Fruit fly (Drosophila melanogaster) whole organism, embryonic: Measurements from ENCODE around the gene GramD1B.

Experiments used
- ATbp ChIP-seq: fragments of 200-800 bp; sonication (Bioruptor generic); optimal IDR thresholded peaks from 2 replicates; lab custom pipeline; 2017; ENCODE audit warnings: missing biosample characterization, mild to moderate bottlenecking, missing genetic modification characterization, missing genetic modification reagents
- Atf-2 ChIP-seq: fragments of 200-800 bp; sonication (Bioruptor generic); optimal IDR thresholded peaks from 2 replicates; lab custom pipeline; 2016; ENCODE audit warnings: missing biosample characterization, missing genetic modification characterization
- CG14667 ChIP-seq: fragments of 200-800 bp; sonication (Bioruptor generic); IDR thresholded peaks from 2 replicates; pipeline ENCODE4 v1.3.6; 2022; ENCODE audit warnings: missing biosample characterization, missing genetic modification characterization
- CG16779 ChIP-seq: fragments of 200-800 bp; sonication (Bioruptor generic); IDR thresholded peaks from 2 replicates; pipeline ENCODE4 v1.3.6; 2022; ENCODE audit warnings: missing biosample characterization, missing genetic modification characterization
- CG16813 ChIP-seq: fragments of 200-800 bp; sonication (Bioruptor generic); IDR thresholded peaks from 3 replicates; pipeline ENCODE4 v1.3.6; 2022; ENCODE audit warnings: missing biosample characterization, missing genetic modification characterization; ENCODE audit not compliant: partially characterized antibody
- CG17186 ChIP-seq: fragments of 200-800 bp; sonication (Bioruptor generic); optimal IDR thresholded peaks from 3 replicates; lab custom pipeline; 2017; ENCODE audit warnings: missing biosample characterization, missing genetic modification reagents, missing genetic modification characterization
- CG18476 ChIP-seq: fragments of 200-800 bp; sonication (Bioruptor generic); optimal IDR thresholded peaks from 2 replicates; lab custom pipeline; 2016; ENCODE audit warnings: missing biosample characterization, mild to moderate bottlenecking, missing genetic modification characterization
- CG18599 ChIP-seq: fragments of 200-800 bp; sonication (Bioruptor generic); optimal IDR thresholded peaks from 3 replicates; lab custom pipeline; 2017; ENCODE audit warnings: missing biosample characterization, missing genetic modification characterization, mild to moderate bottlenecking, moderate library complexity, missing genetic modification reagents
- CG2116 ChIP-seq: fragments of 200-800 bp; sonication (Bioruptor generic); optimal IDR thresholded peaks from 3 replicates; lab custom pipeline; 2018; ENCODE audit warnings: missing biosample characterization, mild to moderate bottlenecking, missing genetic modification characterization
- CG34224 ChIP-seq: fragments of 200-800 bp; sonication (Bioruptor generic); IDR thresholded peaks from 3 replicates; pipeline ENCODE4 v1.3.6; 2022; ENCODE audit warnings: missing biosample characterization, missing genetic modification characterization; ENCODE audit not compliant: partially characterized antibody
- CG4424 ChIP-seq: fragments of 200-800 bp; sonication (Bioruptor generic); optimal IDR thresholded peaks from 3 replicates; lab custom pipeline; 2016; ENCODE audit warnings: missing biosample characterization, missing genetic modification characterization
- CG4730 ChIP-seq: fragments of 200-800 bp; sonication (Bioruptor generic); IDR thresholded peaks from 2 replicates; pipeline ENCODE4 v1.3.6; 2022; ENCODE audit warnings: missing biosample characterization, missing genetic modification characterization
- CG7556 ChIP-seq: fragments of 200-800 bp; sonication (Bioruptor generic); optimal IDR thresholded peaks from 2 replicates; lab custom pipeline; 2017; ENCODE audit warnings: missing biosample characterization, mild to moderate bottlenecking, missing genetic modification characterization
- CG8924 ChIP-seq: fragments of 200-800 bp; optimal IDR thresholded peaks from 3 replicates; lab custom pipeline; 2019; ENCODE audit warnings: missing biosample characterization, mild to moderate bottlenecking, missing genetic modification characterization, moderate library complexity
- CG9932 ChIP-seq: fragments of 200-800 bp; sonication (Bioruptor generic); IDR thresholded peaks from 2 replicates; pipeline ENCODE4 v1.3.6; 2022; ENCODE audit warnings: missing biosample characterization, missing genetic modification characterization
- Chrac-16 ChIP-seq: fragments of 200-800 bp; sonication (Bioruptor generic); optimal IDR thresholded peaks from 3 replicates; lab custom pipeline; 2016; ENCODE audit warnings: missing biosample characterization, missing genetic modification characterization
- Dbx ChIP-seq: fragments of 200-800 bp; sonication (Bioruptor generic); IDR thresholded peaks from 3 replicates; pipeline ENCODE4 v1.3.6; 2022; ENCODE audit warnings: missing biosample characterization, missing genetic modification characterization
- Dfd ChIP-seq, 2 experiments: fragments of >200 bp; optimal IDR thresholded peaks; 2 replicates each; lab custom pipeline; 2017; ENCODE audit warnings: missing biosample characterization in 2 of 2, missing genetic modification characterization in 2 of 2
- Fer3 ChIP-seq: fragments of 200-800 bp; sonication (Bioruptor generic); optimal IDR thresholded peaks from 2 replicates; lab custom pipeline; 2018; ENCODE audit warnings: missing biosample characterization, mild to moderate bottlenecking, missing genetic modification characterization, moderate library complexity
- Gug ChIP-seq: fragments of 200-800 bp; sonication (Bioruptor generic); IDR thresholded peaks from 4 replicates; pipeline ENCODE4 v1.3.6; 2022; ENCODE audit warnings: missing biosample characterization, missing genetic modification characterization
- NFAT ChIP-seq: fragments of 200-800 bp; sonication (Bioruptor generic); IDR thresholded peaks from 2 replicates; pipeline ENCODE4 v1.3.6; 2022; ENCODE audit warnings: missing biosample characterization, missing genetic modification characterization
- Nf-YB ChIP-seq: fragments of 200-800 bp; sonication (Bioruptor generic); optimal IDR thresholded peaks from 3 replicates; lab custom pipeline; 2019; ENCODE audit warnings: missing biosample characterization, mild to moderate bottlenecking, missing genetic modification characterization, moderate library complexity
- Sin3A ChIP-seq: fragments of >200 bp; optimal IDR thresholded peaks from 2 replicates; lab custom pipeline; 2018
- Sox102F ChIP-seq: fragments of 200-800 bp; sonication (Bioruptor generic); optimal IDR thresholded peaks from 2 replicates; lab custom pipeline; 2018; ENCODE audit warnings: missing biosample characterization, mild to moderate bottlenecking, missing genetic modification characterization, moderate library complexity
- ab ChIP-seq: fragments of 200-800 bp; sonication (Bioruptor generic); optimal IDR thresholded peaks from 2 replicates; lab custom pipeline; 2016; ENCODE audit warnings: missing biosample characterization, missing genetic modification characterization
- ara ChIP-seq: fragments of 200-800 bp; sonication (Bioruptor generic); IDR thresholded peaks from 2 replicates; pipeline ENCODE4 v1.3.6; 2022; ENCODE audit warnings: missing biosample characterization, missing genetic modification characterization
- bab2 ChIP-seq: fragments of 200-800 bp; sonication (Bioruptor generic); optimal IDR thresholded peaks from 2 replicates; lab custom pipeline; 2016; ENCODE audit warnings: missing biosample characterization, missing genetic modification characterization
- bbx ChIP-seq: fragments of 200-800 bp; sonication (Bioruptor generic); IDR thresholded peaks from 2 replicates; pipeline ENCODE4 v1.3.6; 2022; ENCODE audit warnings: missing biosample characterization, missing genetic modification characterization; ENCODE audit not compliant: partially characterized antibody
- bcd ChIP-seq: fragments of 200-800 bp; sonication (Bioruptor generic); optimal IDR thresholded peaks from 2 replicates; lab custom pipeline; 2017; ENCODE audit warnings: missing biosample characterization, mild to moderate bottlenecking, missing genetic modification characterization
- br ChIP-seq: fragments of >200 bp; optimal IDR thresholded peaks from 2 replicates; lab custom pipeline; 2017
- crp ChIP-seq, 2 experiments: fragments of 200-800 bp; sonication (Bioruptor generic); optimal IDR thresholded peaks; 2 replicates in 1 of 2; 3 replicates in 1 of 2; lab custom pipeline; 2017; ENCODE audit warnings: missing biosample characterization in 2 of 2, missing genetic modification characterization in 2 of 2, mild to moderate bottlenecking in 1 of 2, moderate library complexity in 1 of 2
- cwo ChIP-seq: fragments of 200-800 bp; sonication (Bioruptor generic); optimal IDR thresholded peaks from 3 replicates; lab custom pipeline; 2017; ENCODE audit warnings: missing biosample characterization, missing genetic modification characterization, mild to moderate bottlenecking, moderate library complexity, missing genetic modification reagents
- fu2 ChIP-seq: fragments of 200-800 bp; sonication (Bioruptor generic); optimal IDR thresholded peaks from 2 replicates; lab custom pipeline; 2016; ENCODE audit warnings: missing biosample characterization, missing genetic modification characterization
- lab ChIP-seq: fragments of 200-800 bp; sonication (Bioruptor generic); optimal IDR thresholded peaks from 3 replicates; lab custom pipeline; 2017; ENCODE audit warnings: missing biosample characterization, missing genetic modification characterization, mild to moderate bottlenecking, moderate library complexity, missing genetic modification reagents
- mld ChIP-seq: fragments of 200-800 bp; sonication (Bioruptor generic); IDR thresholded peaks from 3 replicates; pipeline ENCODE4 v1.3.6; 2022; ENCODE audit warnings: missing biosample characterization, missing genetic modification characterization; ENCODE audit not compliant: partially characterized antibody
- nom ChIP-seq: fragments of 200-800 bp; sonication (Bioruptor generic); optimal IDR thresholded peaks from 2 replicates; lab custom pipeline; 2017; ENCODE audit warnings: missing biosample characterization, missing genetic modification characterization, mild to moderate bottlenecking, moderate library complexity, missing genetic modification reagents
- org-1 ChIP-seq: fragments of 200-800 bp; sonication (Bioruptor generic); optimal IDR thresholded peaks from 2 replicates; lab custom pipeline; 2017; ENCODE audit warnings: missing biosample characterization, missing genetic modification characterization
- pzg ChIP-seq: fragments of 200-800 bp; sonication (Bioruptor generic); optimal IDR thresholded peaks from 3 replicates; lab custom pipeline; 2018; ENCODE audit warnings: missing biosample characterization, mild to moderate bottlenecking, missing genetic modification characterization, moderate library complexity
- salm ChIP-seq: fragments of 200-800 bp; sonication (Bioruptor generic); optimal IDR thresholded peaks from 2 replicates; lab custom pipeline; 2018; ENCODE audit warnings: missing biosample characterization, mild to moderate bottlenecking, missing genetic modification characterization
- sd ChIP-seq: fragments of 200-800 bp; sonication (Bioruptor generic); optimal IDR thresholded peaks from 3 replicates; lab custom pipeline; 2018; ENCODE audit warnings: missing biosample characterization, mild to moderate bottlenecking, missing genetic modification characterization, moderate library complexity
- slou ChIP-seq: fragments of 200-800 bp; sonication (Bioruptor generic); optimal IDR thresholded peaks from 3 replicates; lab custom pipeline; 2016; ENCODE audit warnings: missing biosample characterization, missing genetic modification characterization
- ssp ChIP-seq: fragments of 200-800 bp; sonication (Bioruptor generic); IDR thresholded peaks from 2 replicates; pipeline ENCODE4 v1.3.6; 2022; ENCODE audit warnings: missing biosample characterization, missing genetic modification characterization
- tio ChIP-seq: fragments of 200-800 bp; sonication (Bioruptor generic); optimal IDR thresholded peaks from 2 replicates; lab custom pipeline; 2017; ENCODE audit warnings: missing biosample characterization, missing genetic modification characterization, inconsistent platforms
- tna ChIP-seq: fragments of 200-800 bp; sonication (Bioruptor generic); IDR thresholded peaks from 2 replicates; pipeline ENCODE4 v1.3.6; 2022; ENCODE audit warnings: missing biosample characterization, missing genetic modification characterization; ENCODE audit not compliant: partially characterized antibody
- toy ChIP-seq: fragments of 200-800 bp; sonication (Bioruptor generic); IDR thresholded peaks from 2 replicates; pipeline ENCODE4 v1.3.6; 2022; ENCODE audit warnings: missing biosample characterization, missing genetic modification characterization

GramD1B gene

DNA sequence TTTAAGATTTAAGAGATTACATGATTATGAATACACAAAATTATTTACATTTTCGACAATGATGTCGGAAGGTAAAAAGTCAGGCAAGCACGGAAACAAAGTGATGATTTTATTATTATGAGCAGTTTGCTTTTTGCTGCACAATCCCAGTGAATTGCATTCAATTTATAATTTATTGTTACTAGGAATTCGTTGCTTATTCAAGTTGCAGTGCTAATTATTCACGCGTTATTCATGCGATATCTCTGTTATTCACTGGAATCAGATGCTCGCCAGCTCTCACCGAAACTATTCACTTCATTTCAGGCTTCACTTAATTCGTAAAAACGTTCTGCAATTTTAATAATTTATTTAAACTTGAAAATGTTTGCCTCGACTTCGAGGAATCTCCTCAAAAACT is 19.4 kb downstream of the GramD1B start:
- no peak for TF ChIP-seq CG16813 (GFP tag; lab: Robert Waterston, UW)
- TF ChIP-seq Atf-2 (GFP tag; lab: Kevin White, UChicago): no peak
- TF ChIP-seq tna (GFP tag; lab: Robert Waterston, UW): no peak
- TF ChIP-seq Nf-YB (GFP tag; lab: Kevin White, UChicago): no peak
- no peak for TF ChIP-seq CG14667 (GFP tag; lab: Robert Waterston, UW)
- TF ChIP-seq tio (GFP tag; lab: Kevin White, UChicago): no peak
- TF ChIP-seq CG8924 (tag; lab: Kevin White, UChicago): no peak
- no peak for TF ChIP-seq Chrac-16 (GFP tag; lab: Kevin White, UChicago)
- TF ChIP-seq Dbx: no peak
- TF ChIP-seq toy (GFP tag; lab: Robert Waterston, UW): no peak
- TF ChIP-seq CG4424 (GFP tag; lab: Kevin White, UChicago): no peak
- TF ChIP-seq CG2116 (GFP tag; lab: Kevin White, UChicago): no peak
- no peak for TF ChIP-seq bcd (GFP tag; lab: Kevin White, UChicago)
- TF ChIP-seq mld (GFP tag; lab: Robert Waterston, UW): no peak
- TF ChIP-seq cwo (GFP tag; lab: Kevin White, UChicago): no peak
- no peak for TF ChIP-seq crp (GFP tag; optimal IDR thresholded peaks at IDR 0.05; lab: Kevin White, UChicago)
- TF ChIP-seq Gug: no peak

DNA sequence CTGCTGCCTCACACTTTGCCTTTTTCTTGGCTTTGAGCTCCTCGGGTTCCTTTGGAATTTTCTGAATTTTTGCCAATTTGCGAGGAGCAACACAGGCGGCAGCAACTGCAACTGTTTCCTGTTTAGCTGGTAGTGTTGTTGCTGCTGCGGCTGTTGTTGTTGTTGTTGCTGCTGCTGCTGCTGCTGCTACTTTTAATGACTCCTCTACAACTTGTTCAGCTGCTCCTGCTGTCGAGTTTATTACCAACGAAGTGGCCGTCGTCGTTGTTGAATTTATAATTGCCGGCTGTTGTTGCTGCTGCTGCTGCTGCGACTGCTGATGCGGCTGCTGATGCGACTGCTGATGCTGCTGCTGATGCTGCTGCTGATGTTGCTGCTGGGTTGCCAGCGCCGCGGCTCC is 20.2 kb downstream of the GramD1B start:
- TF ChIP-seq Dfd (GFP tag; optimal IDR thresholded peaks at IDR 0.05; lab: Kevin White, UChicago) (peak in 1 of 2 experiments; percentile 32), pzg (GFP tag; lab: Kevin White, UChicago) (no peak)

DNA sequence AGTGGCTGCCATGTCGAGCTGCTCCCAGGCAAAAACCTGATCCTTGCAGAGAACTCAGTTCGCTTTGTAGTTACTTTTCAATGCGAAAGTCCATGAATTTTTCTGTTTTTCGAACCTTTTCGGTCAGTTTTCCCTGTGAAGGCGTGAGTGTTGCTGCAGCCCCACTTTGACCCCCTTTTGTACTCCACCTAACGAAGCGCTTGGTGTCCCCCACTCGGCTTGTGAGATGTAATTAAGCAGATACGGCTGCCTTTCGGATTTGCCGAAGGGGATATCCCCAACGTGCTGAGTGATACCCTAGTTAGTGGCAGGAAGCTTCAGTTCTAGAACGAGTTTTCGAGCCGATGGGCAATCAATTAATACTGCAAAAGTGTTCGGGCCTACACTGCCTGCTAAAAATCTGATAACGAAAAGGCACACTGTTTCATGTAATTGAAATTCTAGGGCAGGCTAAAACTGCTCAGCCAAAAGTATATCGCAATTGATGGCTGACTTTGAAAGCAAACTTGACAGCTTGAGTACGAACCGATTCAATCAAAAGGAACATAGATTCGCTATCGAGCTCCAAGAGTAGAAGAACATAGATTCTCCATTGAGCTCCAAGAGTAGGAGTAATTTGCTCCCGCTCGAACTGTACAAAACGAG is 21.5 kb downstream of the GramD1B start:
- TF ChIP-seq nom (GFP tag; lab: Kevin White, UChicago): peak; percentile 43
- no peak for TF ChIP-seq CG9932 (GFP tag; lab: Robert Waterston, UW)

DNA sequence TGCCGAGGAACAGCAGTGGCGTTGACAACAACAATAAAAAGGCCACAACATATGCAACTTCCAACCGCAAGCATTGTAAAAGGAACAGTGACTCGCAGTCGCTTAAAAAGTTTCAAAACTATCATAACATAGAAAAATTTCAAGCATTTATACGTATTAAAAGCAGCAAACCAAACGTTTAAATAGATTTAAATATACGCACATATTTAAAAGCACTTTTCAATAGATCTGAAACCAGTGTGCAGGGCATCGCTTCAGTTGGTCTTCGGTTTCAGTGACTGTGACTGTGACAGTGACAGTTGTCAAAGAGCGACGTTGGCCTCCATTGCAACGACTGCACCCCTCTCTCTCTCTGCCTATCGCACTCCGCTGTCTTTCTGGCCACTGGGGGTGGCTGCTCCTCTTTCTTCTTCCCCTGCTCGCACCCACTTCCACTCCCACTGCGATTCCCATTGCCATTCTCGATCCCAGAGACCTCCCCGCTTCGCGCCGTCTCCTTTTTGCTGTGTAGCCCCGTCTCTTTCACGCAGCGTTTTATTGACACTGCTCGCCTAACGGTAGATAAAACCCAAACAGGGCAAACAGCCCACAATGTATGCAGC is 24.9 kb downstream of the GramD1B start:
- TF ChIP-seq ab (GFP tag; lab: Kevin White, UChicago): no peak
- TF ChIP-seq Sin3A (lab: Kevin White, UChicago): no peak
- TF ChIP-seq salm: peak; percentile 66
- TF ChIP-seq CG16779 (GFP tag; lab: Robert Waterston, UW): no peak; the same call in 1 of the 2 replicates
- peak; percentile 51 for TF ChIP-seq CG18476 (GFP tag; lab: Kevin White, UChicago)
- peak; percentile 92 for TF ChIP-seq ATbp (GFP tag; lab: Kevin White, UChicago)
- peak; percentile 77 for TF ChIP-seq lab (GFP tag; lab: Kevin White, UChicago)
- TF ChIP-seq CG17186 (GFP tag; lab: Kevin White, UChicago): peak; percentile 80
- no peak for TF ChIP-seq br (lab: Kevin White, UChicago)
- peak; percentile 65 for TF ChIP-seq Fer3 (tag; lab: Kevin White, UChicago)
- TF ChIP-seq CG7556 (GFP tag; lab: Kevin White, UChicago): peak; percentile 69
- TF ChIP-seq CG18599 (GFP tag; lab: Kevin White, UChicago): peak; percentile 51
- TF ChIP-seq CG4730 (GFP tag; lab: Robert Waterston, UW): peak; percentile 81
- TF ChIP-seq CG34224 (GFP tag; lab: Robert Waterston, UW): no peak
- peak; percentile 53 for TF ChIP-seq bab2 (GFP tag; lab: Kevin White, UChicago)
- no peak for TF ChIP-seq NFAT
- TF ChIP-seq org-1 (GFP tag; lab: Kevin White, UChicago): peak; percentile 73
- no peak for TF ChIP-seq slou (GFP tag; lab: Kevin White, UChicago)
- TF ChIP-seq bbx (GFP tag; lab: Robert Waterston, UW): 0 out of 2 replicates have a peak, but pooled peaks have one; percentile 32
- TF ChIP-seq fu2 (GFP tag; lab: Kevin White, UChicago): peak; percentile 12
- TF ChIP-seq sd (tag; lab: Kevin White, UChicago): peak; percentile 6
- peak; percentile 70 for TF ChIP-seq ssp (GFP tag; lab: Robert Waterston, UW)
- peak; percentile 95 for TF ChIP-seq Sox102F (GFP tag; lab: Kevin White, UChicago)
- TF ChIP-seq ara (GFP tag; lab: Robert Waterston, UW): peak; percentile 94
